Worm (Caenorhabditis elegans): Measurements from ENCODE around the gene srx-118.

DNA sequence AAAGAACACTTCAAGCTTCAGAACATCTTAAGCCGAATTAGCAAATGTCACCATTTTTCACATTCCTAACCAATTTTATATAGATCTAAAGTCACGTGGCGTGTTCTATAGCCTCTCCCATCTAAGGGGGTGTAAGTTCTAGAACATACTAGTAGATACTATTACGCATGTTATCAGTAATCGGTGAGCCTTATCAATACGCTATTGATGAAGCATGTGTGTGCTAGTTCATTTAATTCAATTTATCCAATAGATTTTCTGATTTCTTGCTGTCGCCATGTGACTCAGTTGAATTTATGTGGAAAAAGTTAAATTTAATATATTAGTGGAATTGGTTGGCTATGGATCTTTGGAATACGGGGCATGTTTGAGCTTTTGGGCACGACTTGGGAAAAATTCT is 19.1 kb upstream of the srx-118 start:
- TF ChIP-seq hnd-1 (tag; optimal IDR thresholded peaks at IDR 0.05) (no peak), ama-1 (optimal IDR thresholded peaks at IDR 0.05) (no peak), tbx-37 (GFP tag; conservative IDR thresholded peaks at IDR 0.05) (no peak), sea-1 (GFP tag; conservative IDR thresholded peaks at IDR 0.05) (no peak), hmg-4 (GFP tag; optimal IDR thresholded peaks at IDR 0.05) (no peak), flt-1 (GFP tag; IDR thresholded peaks at IDR 0.05) (no peak), tbx-11 (GFP tag; IDR thresholded peaks at IDR 0.05) (no peak), ceh-13 (GFP tag; optimal IDR thresholded peaks at IDR 0.05) (no peak), B0310.2 (tag; optimal IDR thresholded peaks at IDR 0.05) (no peak), aly-1 (tag; optimal IDR thresholded peaks at IDR 0.05) (no peak), tra-4 (tag; optimal IDR thresholded peaks at IDR 0.05) (no peak), scrt-1 (GFP tag; IDR thresholded peaks at IDR 0.05) (no peak), pes-1 (GFP tag; IDR thresholded peaks at IDR 0.05) (no peak)

Data from whole organism, early embryonic.